Fruit fly (Drosophila melanogaster) whole organism, wandering third instar larva: Measurements from ENCODE around the gene scramb2.

Source experiments
- Dif ChIP-seq: fragments of 200-275, 200-300 bp; sonication (Bioruptor generic); optimal IDR thresholded peaks from 2 replicates; lab custom pipeline; 2018; ENCODE audit warnings: missing biosample characterization, missing genetic modification characterization; ENCODE audit not compliant: partially characterized antibody
- jim ChIP-seq: fragments of 175-275, 200-325 bp; sonication (Bioruptor generic); optimal IDR thresholded peaks from 2 replicates; lab custom pipeline; 2016; ENCODE audit warnings: missing biosample characterization, mild to moderate bottlenecking, missing genetic modification characterization

- TF ChIP-seq jim (GFP tag; lab: Kevin White, UChicago): no peak
- TF ChIP-seq Dif: no peak
Observed at dm6 chr3L:3042150-3043049, 4.2 kb downstream of the scramb2 start, which contains the start of gene Prx4.
